Worm (Caenorhabditis elegans) whole organism, late embryonic: ENCODE measurements around the gene F53A3.7.

Source experiments
- ceh-2 ChIP-seq: sonication (generic microtip); optimal IDR thresholded peaks from 2 replicates; lab custom pipeline; 2016; ENCODE audit warnings: missing genotype, missing genetic modification characterization, missing compliant biosample characterization
- elt-2 ChIP-seq: sonication (generic microtip); optimal IDR thresholded peaks from 2 replicates; lab custom pipeline; 2016; ENCODE audit warnings: missing genetic modification reagents, missing genetic modification characterization, missing compliant biosample characterization
- rnt-1 ChIP-seq: sonication (generic microtip); optimal IDR thresholded peaks from 2 replicates; lab custom pipeline; 2016; ENCODE audit warnings: missing genetic modification characterization, missing compliant biosample characterization
- unc-3 ChIP-seq, 2 experiments: fragments of 200-800 bp in 1 of 2; sonication (Bioruptor generic) in 1 of 2; sonication (generic microtip) in 1 of 2; conservative IDR thresholded peaks in 1 of 2; optimal IDR thresholded peaks in 1 of 2; 2 replicates each; pipeline versions ENCODE4 v1.3.6 to Lab custom; 2016 to 2022; ENCODE audit warnings: missing compliant biosample characterization in 2 of 2, missing genetic modification characterization in 2 of 2, missing genetic modification reagents in 1 of 2

ce11 chrIII:1982597-1983244, 31.4 kb downstream of the F53A3.7 start, which contains the start of gene srd-66:
- TF ChIP-seq unc-3 (GFP tag; conservative IDR thresholded peaks at IDR 0.05; lab: Robert Waterston, UW): no peak
- no peak for TF ChIP-seq unc-3 (tag; optimal IDR thresholded peaks at IDR 0.05; lab: Kevin White, UChicago)
- no peak for TF ChIP-seq ceh-2 (tag; lab: Kevin White, UChicago)
- no peak for TF ChIP-seq rnt-1 (tag; lab: Kevin White, UChicago)
- TF ChIP-seq elt-2 (tag; lab: Kevin White, UChicago): no peak
